Worm (Caenorhabditis elegans) whole organism, L4/young adult: Measurements from ENCODE around the gene F55G11.10.

Source experiments
- W03F9.2 ChIP-seq: fragments of 150-350 bp; optimal IDR thresholded peaks from 2 replicates; lab custom pipeline; 2014; ENCODE audit warnings: missing biosample characterization, missing genetic modification characterization
- dao-5 ChIP-seq: sonication (generic microtip); optimal IDR thresholded peaks from 2 replicates; lab custom pipeline; 2016; ENCODE audit warnings: missing genotype, missing genetic modification characterization, moderate library complexity, missing compliant biosample characterization
- him-1 ChIP-seq: sonication (generic microtip); optimal IDR thresholded peaks from 2 replicates; lab custom pipeline; 2016; ENCODE audit warnings: missing genotype, missing genetic modification reagents, missing genetic modification characterization, missing compliant biosample characterization

- no peak for TF ChIP-seq dao-5 (tag; lab: Kevin White, UChicago)
- TF ChIP-seq him-1 (tag; lab: Kevin White, UChicago): no peak
- no peak for TF ChIP-seq W03F9.2 (tag; lab: Kevin White, UChicago)
Measured at ce11 chrIV:12989355-12989754, 40.8 kb downstream of the F55G11.10 start, which contains the start of gene K10D11.6.
